Worm (Caenorhabditis elegans) whole organism, L1 larva: ENCODE results near the gene enu-3.6.
A peak's percentile ranks its signal among the peaks of the same experiment; 100 is the strongest.

Experiments used
- C04F5.9 ChIP-seq: sonication (generic microtip); optimal IDR thresholded peaks from 2 replicates; lab custom pipeline; 2016; ENCODE audit warnings: missing genetic modification characterization, missing compliant biosample characterization
- C34B4.2 ChIP-seq: sonication (generic microtip); optimal IDR thresholded peaks from 2 replicates; lab custom pipeline; 2017; ENCODE audit warnings: mild to moderate bottlenecking, missing genetic modification characterization, missing compliant biosample characterization
- Y116A8C.19 ChIP-seq: sonication (generic microtip); optimal IDR thresholded peaks from 2 replicates; lab custom pipeline; 2016; ENCODE audit warnings: missing compliant biosample characterization, missing genetic modification characterization, borderline replicate concordance
- dpl-1 ChIP-seq, 3 experiments: fragments of 150-350 bp in 2 of 3; sonication (generic microtip) in 1 of 3; optimal IDR thresholded peaks; 2 replicates each; lab custom pipeline; 2014 to 2017; ENCODE audit warnings: missing biosample characterization in 3 of 3, missing genetic modification characterization in 3 of 3, missing genetic modification reagents in 3 of 3
- dsc-1 ChIP-seq: sonication (generic microtip); optimal IDR thresholded peaks from 2 replicates; lab custom pipeline; 2016; ENCODE audit warnings: mild to moderate bottlenecking, missing genetic modification characterization, missing compliant biosample characterization
- efl-1 ChIP-seq, 4 experiments: fragments of 150-350 bp; optimal IDR thresholded peaks in 3 of 4; peaks in 1 of 4; 1 replicate in 1 of 4; 2 replicates in 3 of 4; lab custom pipeline; 2014; ENCODE audit warnings: missing biosample characterization in 2 of 4, missing genetic modification characterization in 2 of 4, missing genetic modification reagents in 2 of 4
- egl-13 ChIP-seq: sonication (generic microtip); optimal IDR thresholded peaks from 2 replicates; lab custom pipeline; 2016; ENCODE audit warnings: missing genotype, missing genetic modification reagents, missing genetic modification characterization, missing compliant biosample characterization
- egl-27 ChIP-seq, 2 experiments: fragments of 150-350 bp in 1 of 2; sonication (generic microtip); optimal IDR thresholded peaks; 3 replicates each; lab custom pipeline; 2017 to 2018; ENCODE audit warnings: missing biosample characterization in 2 of 2, missing genetic modification characterization in 2 of 2, missing genetic modification reagents in 2 of 2
- fkh-4 ChIP-seq: sonication (generic microtip); optimal IDR thresholded peaks from 2 replicates; lab custom pipeline; 2016; ENCODE audit warnings: missing compliant biosample characterization, missing genetic modification characterization, borderline replicate concordance
- grh-1 ChIP-seq: fragments of 200-800 bp; sonication (Bioruptor generic); IDR thresholded peaks from 2 replicates; pipeline ENCODE4 v1.3.6; 2022; ENCODE audit warnings: missing genetic modification reagents, missing genetic modification characterization, missing compliant biosample characterization
- hlh-17 ChIP-seq: fragments of 200-800 bp; sonication (Bioruptor generic); optimal IDR thresholded peaks from 2 replicates; lab custom pipeline; 2018; ENCODE audit warnings: missing genetic modification characterization, mild to moderate bottlenecking, missing compliant biosample characterization, moderate library complexity, borderline replicate concordance
- isw-1 ChIP-seq: fragments of 200-800 bp; sonication (Bioruptor generic); IDR thresholded peaks from 2 replicates; pipeline ENCODE4 v1.3.6; 2022; ENCODE audit warnings: missing genetic modification characterization, missing compliant biosample characterization
- jun-1 ChIP-seq: fragments of 150-350 bp; optimal IDR thresholded peaks from 2 replicates; lab custom pipeline; 2014; ENCODE audit warnings: missing biosample characterization, missing genetic modification reagents, missing genetic modification characterization
- lin-13 ChIP-seq: fragments of 150-350 bp; optimal IDR thresholded peaks from 2 replicates; lab custom pipeline; 2014; ENCODE audit warnings: missing biosample characterization, missing genetic modification reagents, missing genetic modification characterization
- lin-15B ChIP-seq: fragments of 150-350 bp; sonication (generic microtip); optimal IDR thresholded peaks from 3 replicates; lab custom pipeline; 2014; ENCODE audit warnings: missing biosample characterization, missing genetic modification characterization
- lin-35 ChIP-seq, 2 experiments: fragments of 150-350 bp; optimal IDR thresholded peaks; 2 replicates each; lab custom pipeline; 2014; ENCODE audit warnings: missing biosample characterization in 2 of 2, missing genetic modification characterization in 2 of 2, missing genetic modification reagents in 2 of 2
- lir-3 ChIP-seq: sonication (generic microtip); optimal IDR thresholded peaks from 2 replicates; lab custom pipeline; 2016; ENCODE audit warnings: mild to moderate bottlenecking, missing genetic modification characterization, moderate library complexity, missing compliant biosample characterization; ENCODE audit not compliant: poor library complexity
- lsy-2 ChIP-seq, 2 experiments: fragments of 150-350 bp; optimal IDR thresholded peaks; 2 replicates each; lab custom pipeline; 2014; ENCODE audit warnings: missing biosample characterization in 2 of 2, missing genetic modification characterization in 2 of 2
- mdl-1 ChIP-seq, 2 experiments: fragments of 150-350 bp; optimal IDR thresholded peaks; 2 replicates each; lab custom pipeline; 2014 to 2017; ENCODE audit warnings: missing biosample characterization in 2 of 2, missing genetic modification characterization in 2 of 2, inconsistent platforms in 1 of 2
- nhr-11 ChIP-seq: fragments of 150-350 bp; optimal IDR thresholded peaks from 2 replicates; lab custom pipeline; 2014; ENCODE audit warnings: missing biosample characterization, missing genetic modification characterization
- nhr-19 ChIP-seq: fragments of 200-800 bp; sonication (Bioruptor generic); conservative IDR thresholded peaks from 2 replicates; pipeline ENCODE4 v1.3.6; 2022; ENCODE audit warnings: missing genetic modification characterization, missing compliant biosample characterization
- nhr-237 ChIP-seq: fragments of 150-350 bp; optimal IDR thresholded peaks from 2 replicates; lab custom pipeline; 2014; ENCODE audit warnings: missing biosample characterization, missing genetic modification characterization
- nhr-47 ChIP-seq: sonication (generic microtip); optimal IDR thresholded peaks from 2 replicates; lab custom pipeline; 2016; ENCODE audit warnings: mild to moderate bottlenecking, missing genetic modification characterization, moderate library complexity, missing compliant biosample characterization
- nhr-71 ChIP-seq: sonication (generic microtip); optimal IDR thresholded peaks from 2 replicates; lab custom pipeline; 2016; ENCODE audit warnings: mild to moderate bottlenecking, missing genetic modification characterization, moderate library complexity, missing compliant biosample characterization
- nhr-77 ChIP-seq: fragments of 150-350 bp; optimal IDR thresholded peaks from 2 replicates; lab custom pipeline; 2014; ENCODE audit warnings: missing biosample characterization, missing genetic modification characterization
- nhr-84 ChIP-seq: sonication (generic microtip); optimal IDR thresholded peaks from 2 replicates; lab custom pipeline; 2017; ENCODE audit warnings: missing biosample characterization, missing genetic modification characterization
- nhr-90 ChIP-seq: sonication (generic microtip); optimal IDR thresholded peaks from 2 replicates; lab custom pipeline; 2016; ENCODE audit warnings: mild to moderate bottlenecking, missing genetic modification characterization, missing compliant biosample characterization; ENCODE audit not compliant: poor library complexity
- pax-3 ChIP-seq: fragments of 200-800 bp; sonication (Bioruptor generic); optimal IDR thresholded peaks from 2 replicates; lab custom pipeline; 2018; ENCODE audit warnings: mild to moderate bottlenecking, missing genetic modification characterization, moderate library complexity, missing compliant biosample characterization
- skn-1 ChIP-seq: fragments of 150-350 bp; optimal IDR thresholded peaks from 2 replicates; lab custom pipeline; 2014; ENCODE audit warnings: missing biosample characterization, missing genetic modification characterization
- snu-23 ChIP-seq: sonication (generic microtip); optimal IDR thresholded peaks from 2 replicates; lab custom pipeline; 2016; ENCODE audit warnings: missing genetic modification characterization, missing compliant biosample characterization
- sptf-1 ChIP-seq: fragments of 150-350 bp; optimal IDR thresholded peaks from 2 replicates; lab custom pipeline; 2014; ENCODE audit warnings: missing biosample characterization, missing genetic modification characterization
- sup-37 ChIP-seq: fragments of 200-800 bp; sonication (Bioruptor generic); optimal IDR thresholded peaks from 2 replicates; lab custom pipeline; 2018; ENCODE audit warnings: mild to moderate bottlenecking, missing genetic modification characterization, missing compliant biosample characterization
- unc-130 ChIP-seq: fragments of 150-350 bp; optimal IDR thresholded peaks from 2 replicates; lab custom pipeline; 2017; ENCODE audit warnings: missing biosample characterization, missing genetic modification characterization, inconsistent platforms
- unc-98 ChIP-seq: fragments of 200-800 bp; sonication (Bioruptor generic); IDR thresholded peaks from 2 replicates; pipeline ENCODE4 v1.3.6; 2022; ENCODE audit warnings: missing genetic modification characterization, missing compliant biosample characterization
- vab-15 ChIP-seq: sonication (generic microtip); optimal IDR thresholded peaks from 2 replicates; lab custom pipeline; 2017; ENCODE audit warnings: missing genotype, mild to moderate bottlenecking, missing genetic modification characterization, missing compliant biosample characterization
- xbp-1 ChIP-seq: sonication (generic microtip); optimal IDR thresholded peaks from 2 replicates; lab custom pipeline; 2016; ENCODE audit warnings: missing genetic modification characterization, missing compliant biosample characterization
- ztf-4 ChIP-seq: fragments of 150-350 bp; optimal IDR thresholded peaks from 2 replicates; lab custom pipeline; 2014; ENCODE audit warnings: missing biosample characterization, missing genetic modification characterization

The enu-3.6 gene

ce11 chrIII:10747620-10748479 lies 2.4 kb upstream of the enu-3.6 start, which contains the start of the genes ran-1 and dkc-1 (continued):
- TF ChIP-seq lir-3 (tag; lab: Kevin White, UChicago) (no peak), nhr-71 (tag; lab: Kevin White, UChicago) (peak; percentile 64), sup-37 (GFP tag; lab: Kevin White, UChicago) (no peak), ztf-4 (tag; lab: Kevin White, UChicago) (no peak), nhr-47 (tag; lab: Kevin White, UChicago) (peak; percentile 47), Y116A8C.19 (tag; lab: Kevin White, UChicago) (no peak), xbp-1 (tag; lab: Kevin White, UChicago) (peak; percentile 55), C34B4.2 (no peak), snu-23 (peak; percentile 78), nhr-19 (peak; percentile 38), mdl-1 (tag; optimal IDR thresholded peaks at IDR 0.05; lab: Kevin White, UChicago) (peak in 1 of 2 experiments; percentile 53), dsc-1 (peak; percentile 19), unc-130 (tag; lab: Kevin White, UChicago) (peak; percentile 57), lsy-2 (tag; optimal IDR thresholded peaks at IDR 0.05; lab: Kevin White, UChicago) (peak; percentile 71 to 85), nhr-77 (peak; percentile 59), C04F5.9 (tag; lab: Kevin White, UChicago) (no peak), lin-35 (GFP tag; optimal IDR thresholded peaks at IDR 0.05; lab: Kevin White, UChicago) (peak; percentile 88 to 91), skn-1 (tag; lab: Kevin White, UChicago) (peak; percentile 30)
- TF ChIP-seq, all 84 proteins: peak for 34

DNA sequence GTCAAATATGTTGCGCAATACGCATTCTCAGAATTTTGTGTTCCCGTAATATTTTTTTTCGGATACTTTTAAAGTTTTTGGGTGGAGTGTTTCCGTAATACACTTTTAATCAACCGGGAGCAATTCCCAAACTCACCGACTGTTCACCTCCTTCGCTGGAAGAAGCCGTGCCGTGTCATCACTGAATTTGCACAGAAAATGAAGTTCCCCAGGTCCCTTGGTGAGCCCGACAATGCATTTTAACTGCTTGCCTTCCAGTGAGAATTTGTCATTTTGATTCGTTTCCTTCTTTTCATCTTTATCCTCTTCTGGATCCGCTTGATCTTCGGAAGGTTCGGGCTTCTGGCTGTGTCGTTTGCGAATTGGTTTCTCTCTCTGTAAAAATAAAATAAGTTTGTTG lies 4.1 kb downstream of the enu-3.6 start:
- TF ChIP-seq nhr-90: no peak
- no peak for TF ChIP-seq Y116A8C.19 (tag; lab: Kevin White, UChicago)
- TF ChIP-seq sptf-1 (tag; lab: Kevin White, UChicago): no peak
- TF ChIP-seq nhr-11 (tag; lab: Kevin White, UChicago): no peak
- no peak for TF ChIP-seq efl-1 (optimal IDR thresholded peaks at IDR 0.05; lab: Kevin White, UChicago)
- peak in 1 of 2 experiments; percentile 95 for TF ChIP-seq efl-1 (GFP tag; optimal IDR thresholded peaks at IDR 0.05 in 1 of 2; lab: Kevin White, UChicago)
- TF ChIP-seq lin-13: no peak

ce11 chrIII:10755480-10756066 lies 5.3 kb downstream of the enu-3.6 start, which contains the start of gene hpl-2:
Gene hpl-2 (minus strand): TSS chrIII:10755530.
- TF ChIP-seq pax-3 (tag; lab: Kevin White, UChicago): no peak
- no peak for TF ChIP-seq efl-1 (optimal IDR thresholded peaks at IDR 0.05; lab: Kevin White, UChicago)
- peak in 1 of 2 experiments; percentile 93 for TF ChIP-seq efl-1 (GFP tag; optimal IDR thresholded peaks at IDR 0.05 in 1 of 2; lab: Kevin White, UChicago)
- TF ChIP-seq egl-13: no peak
- no peak for TF ChIP-seq vab-15 (tag; lab: Kevin White, UChicago)
- no peak for TF ChIP-seq hlh-17 (GFP tag; lab: Kevin White, UChicago)

- TF ChIP-seq grh-1 (GFP tag; lab: Robert Waterston, UW) (no peak), isw-1 (GFP tag; lab: Robert Waterston, UW) (no peak), sup-37 (GFP tag; lab: Kevin White, UChicago) (no peak), nhr-84 (tag; lab: Kevin White, UChicago) (no peak), fkh-4 (tag; lab: Kevin White, UChicago) (no peak), nhr-237 (tag; lab: Kevin White, UChicago) (no peak), lin-13 (no peak), jun-1 (tag; lab: Kevin White, UChicago) (no peak), unc-98 (GFP tag; lab: Robert Waterston, UW) (no peak), lin-15B (tag; lab: Kevin White, UChicago) (no peak), dpl-1 (GFP tag; optimal IDR thresholded peaks at IDR 0.05; lab: Kevin White, UChicago) (no peak), C04F5.9 (tag; lab: Kevin White, UChicago) (no peak), C34B4.2 (no peak), egl-27 (tag; optimal IDR thresholded peaks at IDR 0.05; lab: Kevin White, UChicago) (no peak)
Observed at ce11 chrIII:10757540-10757939, 7.3 kb downstream of the enu-3.6 start, which contains the start of gene rnf-113. Gene rnf-113 (minus strand): TSS chrIII:10757640.
